Worm (Caenorhabditis elegans) whole organism, late embryonic: ENCODE measurements around the gene C10A4.4.

Experiments
- ama-1 ChIP-seq: fragments of 150-350 bp; optimal IDR thresholded peaks from 2 replicates; lab custom pipeline; 2014
- pha-4 ChIP-seq: fragments of 150-350 bp; optimal IDR thresholded peaks from 2 replicates; lab custom pipeline; 2018; ENCODE audit warnings: missing biosample characterization, missing genetic modification reagents, missing genetic modification characterization
- sdc-2 ChIP-seq: sonication (generic microtip); optimal IDR thresholded peaks from 2 replicates; lab custom pipeline; 2016; ENCODE audit warnings: missing genotype, missing genetic modification characterization, missing compliant biosample characterization

DNA sequence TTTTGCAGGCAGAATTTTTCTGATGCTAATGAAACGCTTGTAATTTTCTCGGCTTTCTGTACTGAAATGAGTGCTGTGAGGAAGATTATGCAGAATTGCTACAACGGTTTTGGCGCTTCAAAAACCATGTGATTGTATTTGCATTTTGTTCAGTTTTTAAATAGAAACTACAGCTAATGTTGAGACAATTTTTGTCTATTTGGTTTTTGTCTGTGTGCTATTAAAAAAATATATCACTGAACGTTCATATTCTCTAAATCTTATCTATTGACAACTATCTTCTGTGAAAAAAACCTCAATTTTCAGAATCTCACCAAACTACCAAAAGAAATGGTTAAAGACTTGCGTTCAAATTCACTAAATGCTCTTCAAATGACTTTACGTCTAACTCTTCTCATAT is 10.6 kb upstream of the C10A4.4 start, which contains the start of gene C10A4.6:
- TF ChIP-seq ama-1: no peak
- TF ChIP-seq sdc-2: no peak
- no peak for TF ChIP-seq pha-4 (tag; lab: Kevin White, UChicago)
